Fruit fly (Drosophila melanogaster): ENCODE data around the gene CG33784.

The CG33784 gene

DNA sequence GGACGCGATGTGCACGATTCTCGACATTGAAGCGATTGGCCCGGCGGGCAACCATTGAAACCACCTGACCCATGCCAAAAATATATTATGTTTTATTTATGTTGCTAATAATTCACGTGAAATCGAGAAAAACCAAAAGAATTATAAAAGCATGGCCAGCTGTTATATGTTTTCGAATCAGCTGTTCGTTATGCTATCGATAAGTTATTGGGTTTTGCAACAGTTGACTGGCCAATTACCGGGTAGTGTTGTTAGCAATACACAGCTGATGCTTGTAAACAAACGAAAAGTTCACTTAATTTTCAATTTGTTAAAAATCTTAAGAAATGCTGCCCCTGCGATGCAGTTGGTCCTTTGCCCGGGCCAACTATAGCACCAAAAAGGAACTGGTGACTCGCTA lies 22.4 kb upstream of the CG33784 start, which contains the start of the genes CG11722 and mtTFB2:
Gene CG11722, minus strand, starts transcription at position 200 of the 400 bp plus-strand sequence.
Gene mtTFB2, plus strand, starts transcription at position 232 of the 400 bp plus-strand sequence.
- TF ChIP-seq insv (optimal IDR thresholded peaks at IDR 0.05) (no peak), ttk (optimal IDR thresholded peaks at IDR 0.05) (no peak)

dm6 chr3R:10048035-10048774 lies 19.5 kb upstream of the CG33784 start:
- TF ChIP-seq Myc (optimal IDR thresholded peaks at IDR 0.05) = no peak
- TF ChIP-seq ttk (optimal IDR thresholded peaks at IDR 0.05) = no peak
- TF ChIP-seq insv (optimal IDR thresholded peaks at IDR 0.05) = no peak
- no peak for TF ChIP-seq h (optimal IDR thresholded peaks at IDR 0.05)
- TF ChIP-seq Sin3A (optimal IDR thresholded peaks at IDR 0.05) = no peak
- no peak for TF ChIP-seq psq (optimal IDR thresholded peaks at IDR 0.05)

DNA sequence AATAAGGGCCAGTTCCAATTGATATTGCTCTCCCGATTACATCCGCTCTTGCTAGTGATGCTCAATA lies 19.1 kb upstream of the CG33784 start, which contains the start of gene CG12811:
Gene CG12811, minus strand, starts transcription at position 23 of the 67 bp plus-strand sequence.
- TF ChIP-seq h (optimal IDR thresholded peaks at IDR 0.05) (no peak), Sin3A (optimal IDR thresholded peaks at IDR 0.05) (no peak), ttk (optimal IDR thresholded peaks at IDR 0.05) (no peak), psq (optimal IDR thresholded peaks at IDR 0.05) (no peak), Myc (optimal IDR thresholded peaks at IDR 0.05) (no peak), insv (optimal IDR thresholded peaks at IDR 0.05) (no peak)

DNA sequence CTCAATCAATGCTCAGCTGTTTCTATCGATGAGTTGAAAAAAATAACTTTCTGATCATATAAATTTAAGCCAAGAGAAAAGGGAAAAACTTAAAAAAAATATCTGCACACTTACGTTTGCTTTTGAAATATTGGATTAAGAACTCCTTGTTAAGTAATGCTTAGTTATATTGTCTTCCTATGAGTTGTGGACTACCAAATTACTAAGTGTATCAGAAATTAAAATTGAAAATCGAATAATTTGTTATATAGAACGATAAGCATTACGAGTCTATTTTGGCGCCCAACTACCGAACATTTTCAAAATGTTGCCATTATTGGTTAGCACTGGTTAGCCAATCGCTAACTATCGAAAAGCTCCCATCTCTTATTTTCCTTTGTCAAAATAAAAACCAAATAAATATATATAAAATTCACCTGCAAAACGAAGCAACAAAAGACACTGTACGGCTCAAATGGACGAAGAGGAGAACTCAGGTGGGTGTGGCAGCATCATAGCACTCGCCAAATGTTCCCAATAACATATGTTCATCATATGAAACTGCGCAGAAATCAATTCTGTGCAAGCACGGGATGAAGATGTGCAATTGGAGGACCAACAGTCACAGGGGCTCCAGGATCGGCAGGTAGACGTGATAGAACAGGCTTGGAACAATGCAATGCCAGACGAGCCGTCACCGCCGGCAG lies 18.7 kb upstream of the CG33784 start, which contains the start of gene ohgt:
Gene ohgt, plus strand, starts transcription at position 358 of the 686 bp plus-strand sequence.
- TF ChIP-seq Myc (optimal IDR thresholded peaks at IDR 0.05) (no peak), ttk (optimal IDR thresholded peaks at IDR 0.05) (no peak), h (optimal IDR thresholded peaks at IDR 0.05) (no peak), insv (optimal IDR thresholded peaks at IDR 0.05) (no peak), Sin3A (optimal IDR thresholded peaks at IDR 0.05) (no peak), psq (optimal IDR thresholded peaks at IDR 0.05) (no peak)

DNA sequence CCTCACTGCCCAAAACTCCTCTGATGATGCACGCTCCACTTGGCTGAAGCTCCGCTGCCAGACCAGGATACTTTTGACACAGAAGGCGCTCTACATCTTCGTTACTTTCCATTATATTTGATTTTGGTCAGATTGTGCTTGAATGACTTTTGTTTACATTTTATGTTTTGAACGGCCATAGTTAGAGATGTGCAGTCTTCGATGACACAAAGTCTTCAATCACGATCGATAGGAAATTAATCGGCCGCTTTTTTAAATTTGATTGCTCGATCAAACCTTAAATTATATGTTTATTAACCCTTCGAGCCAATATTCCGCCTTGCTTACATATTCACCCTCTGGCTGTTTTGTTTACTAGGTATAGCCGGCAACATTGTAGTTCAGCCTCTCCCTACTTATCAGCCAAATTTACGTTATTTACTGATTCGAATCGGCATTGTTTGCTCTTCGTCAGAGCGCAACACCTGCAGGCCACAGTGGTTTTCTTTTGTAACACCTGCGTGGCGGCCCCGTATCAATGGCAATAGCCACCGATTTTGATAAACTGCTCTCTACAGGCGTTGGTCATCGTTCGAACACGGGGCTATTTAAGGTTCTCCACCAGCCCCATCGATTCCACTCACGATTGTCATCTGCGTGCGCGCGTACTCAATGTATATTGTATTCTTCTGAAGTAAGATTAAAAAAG lies 14.9 kb upstream of the CG33784 start, which contains the start of the genes Fancl and Npc2e:
Gene Fancl, minus strand, starts transcription at position 175 of the 688 bp plus-strand sequence.
Gene Npc2e, plus strand, starts transcription at position 638 of the 688 bp plus-strand sequence.
- TF ChIP-seq insv (optimal IDR thresholded peaks at IDR 0.05) (no peak), Myc (optimal IDR thresholded peaks at IDR 0.05) (no peak), ttk (optimal IDR thresholded peaks at IDR 0.05) (no peak), psq (optimal IDR thresholded peaks at IDR 0.05) (no peak), h (optimal IDR thresholded peaks at IDR 0.05) (no peak), Sin3A (optimal IDR thresholded peaks at IDR 0.05) (no peak)

DNA sequence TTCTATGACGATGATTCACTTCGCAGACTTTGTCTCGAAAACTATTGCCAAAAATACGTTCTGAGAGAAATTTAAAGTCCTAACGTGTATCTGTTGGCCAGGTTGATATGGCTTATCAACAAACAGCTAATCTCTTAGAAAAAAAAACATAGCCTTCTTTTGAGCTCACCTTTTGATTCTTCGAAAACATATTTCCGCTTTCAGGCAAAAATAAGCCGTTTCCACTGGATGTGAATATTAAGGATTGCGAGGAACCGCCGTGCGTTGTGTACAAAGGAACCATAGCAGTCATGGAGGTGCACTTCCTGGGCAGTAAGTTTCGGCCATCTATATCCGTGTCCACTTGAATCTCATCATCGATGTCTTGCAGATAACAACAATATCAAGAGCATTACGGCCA lies 14.1 kb upstream of the CG33784 start:
- no peak for TF ChIP-seq Myc (optimal IDR thresholded peaks at IDR 0.05)
- TF ChIP-seq h (optimal IDR thresholded peaks at IDR 0.05) = no peak
- TF ChIP-seq ttk (optimal IDR thresholded peaks at IDR 0.05) = no peak
- no peak for TF ChIP-seq insv (optimal IDR thresholded peaks at IDR 0.05)
- no peak for TF ChIP-seq Sin3A (optimal IDR thresholded peaks at IDR 0.05)
- TF ChIP-seq psq (optimal IDR thresholded peaks at IDR 0.05) = no peak

- TF ChIP-seq h (optimal IDR thresholded peaks at IDR 0.05) (no peak), insv (optimal IDR thresholded peaks at IDR 0.05) (no peak), Sin3A (optimal IDR thresholded peaks at IDR 0.05) (no peak), Myc (optimal IDR thresholded peaks at IDR 0.05) (no peak), psq (optimal IDR thresholded peaks at IDR 0.05) (no peak), ttk (optimal IDR thresholded peaks at IDR 0.05) (no peak)
Measured at dm6 chr3R:10054278-10054975, 13.3 kb upstream of the CG33784 start.

DNA sequence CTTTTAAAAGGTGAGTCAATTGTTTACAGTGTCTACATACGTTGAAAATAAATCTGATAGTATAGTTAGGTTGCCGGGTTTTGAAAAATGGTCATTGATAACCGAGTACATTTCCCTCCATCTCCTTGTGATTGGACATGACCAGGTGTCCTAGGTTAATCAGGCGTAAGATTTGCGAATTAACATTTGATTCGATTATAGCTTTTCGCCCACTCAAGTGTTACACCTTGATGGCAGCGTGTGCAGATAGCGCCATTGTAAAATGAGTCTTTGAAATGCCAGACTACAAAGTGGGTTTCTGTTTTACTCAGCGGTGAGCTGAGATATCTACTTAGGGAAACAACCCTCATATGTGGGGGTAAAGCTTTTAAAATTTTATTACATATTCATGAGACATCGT lies 12.7 kb upstream of the CG33784 start:
- TF ChIP-seq ttk (optimal IDR thresholded peaks at IDR 0.05) (no peak), Sin3A (optimal IDR thresholded peaks at IDR 0.05) (no peak), psq (optimal IDR thresholded peaks at IDR 0.05) (no peak), Myc (optimal IDR thresholded peaks at IDR 0.05) (no peak), h (optimal IDR thresholded peaks at IDR 0.05) (no peak), insv (optimal IDR thresholded peaks at IDR 0.05) (no peak)

- TF ChIP-seq Sin3A (optimal IDR thresholded peaks at IDR 0.05) (no peak), Myc (optimal IDR thresholded peaks at IDR 0.05) (no peak), ttk (optimal IDR thresholded peaks at IDR 0.05) (no peak)
Measured at dm6 chr3R:10055951-10056350, 11.8 kb upstream of the CG33784 start, which contains the start of gene Npc2d. Npc2d (minus strand) TSS chr3R:10056083.

DNA sequence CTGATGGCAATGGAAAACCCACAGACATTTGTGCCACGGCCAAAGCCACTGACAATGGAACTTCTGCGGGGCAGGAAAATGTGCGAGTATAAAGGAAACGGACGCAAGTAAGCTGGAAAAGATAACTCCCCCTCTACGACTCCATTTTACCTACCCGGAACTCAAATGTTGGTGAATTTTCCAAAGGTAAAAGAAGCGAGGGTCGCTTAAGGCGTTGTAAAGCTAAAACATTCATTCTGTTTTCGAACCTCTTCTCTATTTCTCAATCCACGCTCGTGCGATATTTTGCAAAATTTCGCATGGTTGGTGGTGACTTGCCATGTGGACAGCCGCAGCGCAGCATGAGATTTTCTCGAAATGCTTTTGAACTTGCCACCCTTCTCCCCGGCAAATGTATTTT lies 11.1 kb upstream of the CG33784 start:
- TF ChIP-seq Sin3A (optimal IDR thresholded peaks at IDR 0.05) (no peak), Myc (optimal IDR thresholded peaks at IDR 0.05) (no peak), insv (optimal IDR thresholded peaks at IDR 0.05) (no peak), h (optimal IDR thresholded peaks at IDR 0.05) (no peak), psq (optimal IDR thresholded peaks at IDR 0.05) (no peak), ttk (optimal IDR thresholded peaks at IDR 0.05) (no peak)

DNA sequence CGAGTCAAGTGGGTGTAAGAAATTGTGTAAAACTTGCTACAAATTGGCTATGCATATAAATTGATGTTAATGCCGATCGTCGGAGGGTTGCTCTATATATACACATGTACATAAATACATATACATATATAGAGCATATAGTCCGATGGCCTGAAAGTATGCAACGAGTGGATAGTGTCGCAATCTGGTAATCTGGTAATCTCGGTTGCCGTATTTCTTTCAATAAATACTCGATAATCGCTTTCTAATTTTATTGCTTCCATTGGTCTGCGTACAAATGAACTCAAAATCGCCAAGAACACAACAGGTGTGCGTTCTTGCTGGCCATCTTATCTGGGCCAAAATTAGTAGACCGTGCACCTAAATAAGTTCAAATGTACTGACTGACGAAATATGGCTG lies 8.3 kb upstream of the CG33784 start:
- no peak for TF ChIP-seq ttk (optimal IDR thresholded peaks at IDR 0.05)
- TF ChIP-seq insv (optimal IDR thresholded peaks at IDR 0.05) = no peak
- no peak for TF ChIP-seq psq (optimal IDR thresholded peaks at IDR 0.05)
- no peak for TF ChIP-seq h (optimal IDR thresholded peaks at IDR 0.05)
- TF ChIP-seq Myc (optimal IDR thresholded peaks at IDR 0.05) = no peak
- no peak for TF ChIP-seq Sin3A (optimal IDR thresholded peaks at IDR 0.05)

DNA sequence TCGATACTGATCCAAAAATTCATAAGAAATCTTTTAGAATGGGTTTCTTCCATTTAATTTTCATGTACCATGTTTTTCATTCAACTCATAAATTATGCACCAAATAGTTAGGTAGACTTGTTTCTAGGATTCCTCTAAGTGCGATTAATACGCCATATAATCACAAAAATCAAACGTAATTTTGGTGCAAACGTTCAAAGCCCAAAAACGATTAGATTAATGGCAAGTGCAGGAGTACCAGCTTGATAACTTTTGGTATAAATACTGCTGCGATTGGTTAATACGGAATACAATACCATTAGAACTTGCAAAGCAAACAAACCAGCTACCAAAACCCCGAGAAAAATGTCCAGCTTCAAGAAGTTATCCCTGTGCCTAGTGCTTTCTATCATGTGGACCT lies 7.8 kb upstream of the CG33784 start, which contains the start of gene Npc2c:
Gene Npc2c, plus strand, starts transcription at position 301 of the 400 bp plus-strand sequence.
- TF ChIP-seq insv (optimal IDR thresholded peaks at IDR 0.05) = no peak
- no peak for TF ChIP-seq Sin3A (optimal IDR thresholded peaks at IDR 0.05)
- TF ChIP-seq Myc (optimal IDR thresholded peaks at IDR 0.05) = no peak
- no peak for TF ChIP-seq h (optimal IDR thresholded peaks at IDR 0.05)

All from Kc167 (cell line).